Worm (Caenorhabditis elegans): ENCODE measurements around the gene her-1.

Gene her-1

ce11 chrV:9714909-9715308 lies 18.1 kb downstream of the her-1 start, which contains the start of gene F40F9.3:
TSS of gene F40F9.3 (plus strand) at chrV:9715209.
- no peak for TF ChIP-seq lin-39 (tag; optimal IDR thresholded peaks at IDR 0.05)
- no peak for TF ChIP-seq D1046.2 (GFP tag; IDR thresholded peaks at IDR 0.05)
- TF ChIP-seq fkh-10 (GFP tag; optimal IDR thresholded peaks at IDR 0.05) = no peak
- no peak for TF ChIP-seq Y105C5A.15 (GFP tag; IDR thresholded peaks at IDR 0.05)
- TF ChIP-seq dmd-9 (GFP tag; IDR thresholded peaks at IDR 0.05) = no peak
- TF ChIP-seq snpc-4 (tag; optimal IDR thresholded peaks at IDR 0.05) = no peak
- no peak for TF ChIP-seq unc-130 (GFP tag; optimal IDR thresholded peaks at IDR 0.05)
- no peak for TF ChIP-seq jun-1 (tag; optimal IDR thresholded peaks at IDR 0.05)
- TF ChIP-seq lim-7 (GFP tag; IDR thresholded peaks at IDR 0.05) = no peak
- no peak for TF ChIP-seq hlh-11 (tag; optimal IDR thresholded peaks at IDR 0.05)
- no peak for TF ChIP-seq ceh-28 (tag; optimal IDR thresholded peaks at IDR 0.05)
- TF ChIP-seq egl-27 (tag; optimal IDR thresholded peaks at IDR 0.05) = no peak
- TF ChIP-seq mxl-3 (GFP tag; optimal IDR thresholded peaks at IDR 0.05) = no peak
- no peak for TF ChIP-seq nhr-41 (GFP tag; IDR thresholded peaks at IDR 0.05)
- no peak for TF ChIP-seq tag-97 (GFP tag; IDR thresholded peaks at IDR 0.05)
- TF ChIP-seq F37D6.2 (tag; optimal IDR thresholded peaks at IDR 0.05) = no peak
- TF ChIP-seq F10B5.3 (tag; optimal IDR thresholded peaks at IDR 0.05) = no peak
- no peak for TF ChIP-seq zag-1 (tag; optimal IDR thresholded peaks at IDR 0.05)
- no peak for TF ChIP-seq ZK337.2 (GFP tag; IDR thresholded peaks at IDR 0.05)
- TF ChIP-seq duxl-1 (tag; optimal IDR thresholded peaks at IDR 0.05; ENCODE audit: poor library complexity) = no peak

- no peak for TF ChIP-seq F26F4.8 (GFP tag; conservative IDR thresholded peaks at IDR 0.05)
These were observed 19.6 kb downstream of the her-1 start, which contains the start of gene str-188 for ce11 chrV:9716397-9716796. TSS of gene str-188 (plus strand) at chrV:9716697.

- TF ChIP-seq daf-8 (GFP tag; IDR thresholded peaks at IDR 0.05) (no peak), hlh-30 (tag; optimal IDR thresholded peaks at IDR 0.05; ENCODE audit: insufficient read depth) (peak; percentile 38), hlh-11 (tag; optimal IDR thresholded peaks at IDR 0.05) (peak; percentile 7), daf-12 (tag; optimal IDR thresholded peaks at IDR 0.05) (no peak), mdl-1 (tag; optimal IDR thresholded peaks at IDR 0.05) (peak in 1 of 2 experiments; percentile 51), aha-1 (tag) (no peak), dve-1 (tag; optimal IDR thresholded peaks at IDR 0.05; ENCODE audit: insufficient read depth) (peak; percentile 23), ceh-62 (tag; optimal IDR thresholded peaks at IDR 0.05) (no peak), nhr-237 (tag; optimal IDR thresholded peaks at IDR 0.05) (no peak), ctbp-1 (GFP tag; IDR thresholded peaks at IDR 0.05) (no peak), ceh-28 (tag; optimal IDR thresholded peaks at IDR 0.05) (no peak), tra-1 (GFP tag; IDR thresholded peaks at IDR 0.05) (no peak), daf-16 (GFP tag; optimal IDR thresholded peaks at IDR 0.05) (no peak), daf-16 (tag; optimal IDR thresholded peaks at IDR 0.05) (peak; percentile 18), unc-39 (tag; optimal IDR thresholded peaks at IDR 0.05) (no peak), nhr-6 (tag; optimal IDR thresholded peaks at IDR 0.05) (no peak)
These were observed 27.3 kb downstream of the her-1 start, which contains the start of gene slcr-46.3 for ce11 chrV:9724021-9724671. TSS of gene slcr-46.3 (minus strand) at chrV:9724106.

ce11 chrV:9725719-9726118 lies 28.9 kb downstream of the her-1 start:
- TF ChIP-seq ZK546.5 (tag; optimal IDR thresholded peaks at IDR 0.05) (no peak), ces-1 (GFP tag; optimal IDR thresholded peaks at IDR 0.05) (no peak), gei-8 (GFP tag; optimal IDR thresholded peaks at IDR 0.05) (no peak), daf-8 (GFP tag; IDR thresholded peaks at IDR 0.05) (no peak), tra-1 (GFP tag; IDR thresholded peaks at IDR 0.05) (no peak), lin-39 (tag; optimal IDR thresholded peaks at IDR 0.05) (no peak), nhr-28 (tag; optimal IDR thresholded peaks at IDR 0.05) (peak; percentile 29), daf-12 (tag; optimal IDR thresholded peaks at IDR 0.05) (no peak), aha-1 (tag) (peak; percentile 38), F44E2.7 (GFP tag; IDR thresholded peaks at IDR 0.05) (no peak), fkh-10 (GFP tag; optimal IDR thresholded peaks at IDR 0.05) (no peak), lin-15B (tag; optimal IDR thresholded peaks at IDR 0.05) (no peak), dpl-1 (GFP tag; optimal IDR thresholded peaks at IDR 0.05) (no peak), dve-1 (tag; optimal IDR thresholded peaks at IDR 0.05; ENCODE audit: insufficient read depth) (peak; percentile 32), nhr-41 (GFP tag; IDR thresholded peaks at IDR 0.05) (no peak), hlh-11 (tag; optimal IDR thresholded peaks at IDR 0.05) (peak; percentile 44), lin-1 (GFP tag; IDR thresholded peaks at IDR 0.05) (no peak), daf-16 (GFP tag; optimal IDR thresholded peaks at IDR 0.05) (no peak), daf-16 (tag; optimal IDR thresholded peaks at IDR 0.05) (peak; percentile 55), dmd-6 (GFP tag; IDR thresholded peaks at IDR 0.05) (peak; percentile 30; the same call in 1 of the 2 replicates), unc-39 (tag; optimal IDR thresholded peaks at IDR 0.05) (no peak), pqm-1 (tag; optimal IDR thresholded peaks at IDR 0.05) (peak; percentile 65), hlh-30 (tag; optimal IDR thresholded peaks at IDR 0.05; ENCODE audit: insufficient read depth) (peak; percentile 17)
